Fruit fly (Drosophila melanogaster): ENCODE measurements around the gene CG9109.

Gene CG9109

DNA sequence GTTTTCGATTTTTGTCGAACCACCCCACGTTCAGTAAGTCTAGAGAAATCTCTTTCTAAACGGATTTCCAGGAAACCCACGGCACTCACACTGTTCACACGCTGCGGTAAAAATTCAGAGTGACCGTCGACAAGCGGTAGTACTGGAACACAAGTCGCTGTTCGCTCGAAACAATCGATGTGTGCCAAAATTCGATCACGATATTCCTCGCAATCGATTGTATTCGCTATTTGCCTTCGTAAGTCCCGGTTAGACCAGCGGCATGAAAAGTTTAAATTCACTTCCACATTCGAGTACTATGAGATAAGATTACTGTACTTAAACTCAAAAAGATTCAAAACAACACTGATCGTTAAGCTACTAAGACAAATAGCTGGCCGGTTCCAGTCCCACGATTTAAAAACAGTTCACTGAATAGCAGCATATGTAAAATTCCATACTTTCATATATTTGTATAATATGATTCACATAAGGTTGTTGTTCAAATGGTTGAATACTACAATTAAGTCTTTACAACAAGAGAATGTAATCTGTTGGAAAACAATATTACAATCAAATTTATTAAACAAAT lies 53.3 kb downstream of the CG9109 start, which contains the start of gene chic (continued):
- no peak for TF ChIP-seq crp (GFP tag; optimal IDR thresholded peaks at IDR 0.05)
- no peak for TF ChIP-seq Hr78 (GFP tag; optimal IDR thresholded peaks at IDR 0.05)
- TF ChIP-seq unpg (GFP tag; optimal IDR thresholded peaks at IDR 0.05) = no peak
- TF ChIP-seq Asciz (GFP tag; optimal IDR thresholded peaks at IDR 0.05) = peak; percentile 13
- TF ChIP-seq chn (GFP tag; optimal IDR thresholded peaks at IDR 0.05) = no peak
- TF ChIP-seq Antp (GFP tag; optimal IDR thresholded peaks at IDR 0.05) = peak; percentile 19
- no peak for TF ChIP-seq Tbp (GFP tag; optimal IDR thresholded peaks at IDR 0.05)
- TF ChIP-seq CG7357 (GFP tag; IDR thresholded peaks at IDR 0.05) = no peak
- TF ChIP-seq CG9797 (GFP tag; optimal IDR thresholded peaks at IDR 0.05) = peak; percentile 66
- no peak for TF ChIP-seq yki (optimal IDR thresholded peaks at IDR 0.05)
- TF ChIP-seq repo (GFP tag; optimal IDR thresholded peaks at IDR 0.05) = peak; percentile 2
- peak; percentile 14 for TF ChIP-seq CG12659 (GFP tag; optimal IDR thresholded peaks at IDR 0.05)
- TF ChIP-seq fu2 (GFP tag; optimal IDR thresholded peaks at IDR 0.05) = peak; percentile 0
- TF ChIP-seq Dad (GFP tag; optimal IDR thresholded peaks at IDR 0.05) = peak; percentile 13
- TF ChIP-seq Abd-B (GFP tag; optimal IDR thresholded peaks at IDR 0.05) = no peak
- no peak for TF ChIP-seq az2 (GFP tag; optimal IDR thresholded peaks at IDR 0.05)
- TF ChIP-seq C15 (GFP tag; IDR thresholded peaks at IDR 0.05) = no peak
- peak; percentile 48 for TF ChIP-seq CG33213 (GFP tag; optimal IDR thresholded peaks at IDR 0.05)
- TF ChIP-seq Side (GFP tag; optimal IDR thresholded peaks at IDR 0.05) = peak; percentile 40
- no peak for TF ChIP-seq CG13296 (GFP tag; optimal IDR thresholded peaks at IDR 0.05)
- no peak for TF ChIP-seq B-H1 (GFP tag; IDR thresholded peaks at IDR 0.05)
- peak; percentile 100 for TF ChIP-seq CG17802 (tag; optimal IDR thresholded peaks at IDR 0.05)
- TF ChIP-seq sob (GFP tag; IDR thresholded peaks at IDR 0.05) = no peak
- TF ChIP-seq onecut (GFP tag; IDR thresholded peaks at IDR 0.05) = no peak
- TF ChIP-seq Kr (GFP tag; optimal IDR thresholded peaks at IDR 0.05) = no peak
- no peak for TF ChIP-seq NfI (GFP tag; optimal IDR thresholded peaks at IDR 0.05)
- TF ChIP-seq Jarid2 (GFP tag; optimal IDR thresholded peaks at IDR 0.05) = peak; percentile 61
- TF ChIP-seq Eip74EF (GFP tag; optimal IDR thresholded peaks at IDR 0.05) = peak in 1 of 2 experiments; percentile 20
- TF ChIP-seq CG17328 (GFP tag; IDR thresholded peaks at IDR 0.05) = no peak
- TF ChIP-seq Nf-YC (tag; optimal IDR thresholded peaks at IDR 0.05) = peak; percentile 8
- TF ChIP-seq Fer1 (GFP tag; optimal IDR thresholded peaks at IDR 0.05) = peak; percentile 22
- TF ChIP-seq BEAF-32 (GFP tag; optimal IDR thresholded peaks at IDR 0.05) = peak; percentile 22
- no peak for TF ChIP-seq Ada2b (GFP tag; IDR thresholded peaks at IDR 0.05)
- peak; percentile 1 for TF ChIP-seq CG4707 (GFP tag; optimal IDR thresholded peaks at IDR 0.05)
- TF ChIP-seq HLHmδ (GFP tag; optimal IDR thresholded peaks at IDR 0.05) = peak; percentile 67
- peak; percentile 16 for TF ChIP-seq CG2116 (GFP tag; optimal IDR thresholded peaks at IDR 0.05)
- TF ChIP-seq CG1603 (tag; optimal IDR thresholded peaks at IDR 0.05) = peak; percentile 73
- TF ChIP-seq Sry-δ (GFP tag; optimal IDR thresholded peaks at IDR 0.05) = peak; percentile 20
- TF ChIP-seq Fer3 (tag; optimal IDR thresholded peaks at IDR 0.05) = peak; percentile 27
- TF ChIP-seq Hr3 (GFP tag; optimal IDR thresholded peaks at IDR 0.05) = peak; percentile 6
- TF ChIP-seq CG6175 (GFP tag; IDR thresholded peaks at IDR 0.05) = no peak
- peak; percentile 45 for TF ChIP-seq CG4617 (GFP tag; optimal IDR thresholded peaks at IDR 0.05; ENCODE audit: borderline replicate concordance)
- TF ChIP-seq her (GFP tag; optimal IDR thresholded peaks at IDR 0.05) = peak; percentile 20
- no peak for TF ChIP-seq CG1233 (GFP tag; optimal IDR thresholded peaks at IDR 0.05)
- no peak for TF ChIP-seq ase (GFP tag; IDR thresholded peaks at IDR 0.05)
- peak; percentile 68 for TF ChIP-seq gfzf (GFP tag; optimal IDR thresholded peaks at IDR 0.05)
- TF ChIP-seq phol (tag; optimal IDR thresholded peaks at IDR 0.05) = no peak
- peak; percentile 42 for TF ChIP-seq dm (GFP tag; optimal IDR thresholded peaks at IDR 0.05)
- TF ChIP-seq pfk (GFP tag; optimal IDR thresholded peaks at IDR 0.05) = peak; percentile 29
- no peak for TF ChIP-seq CG10979 (tag; optimal IDR thresholded peaks at IDR 0.05)
